Fruit fly (Drosophila melanogaster) whole organism, wandering third instar larva: ENCODE measurements around the gene CG13894.

Experiments
- CG32264 ChIP-seq: fragments of 200-800 bp; sonication (Bioruptor generic); optimal IDR thresholded peaks from 2 replicates; lab custom pipeline; 2016; ENCODE audit warnings: missing biosample characterization, missing genetic modification characterization
- CG9705 ChIP-seq: fragments of 200-800 bp; sonication (Bioruptor generic); optimal IDR thresholded peaks from 2 replicates; lab custom pipeline; 2018; ENCODE audit warnings: missing biosample characterization, mild to moderate bottlenecking, missing genetic modification characterization
- CrebA ChIP-seq: fragments of 200-800 bp; sonication (Bioruptor generic); optimal IDR thresholded peaks from 2 replicates; lab custom pipeline; 2016; ENCODE audit warnings: missing biosample characterization, mild to moderate bottlenecking, missing genetic modification characterization, borderline replicate concordance
- Dif ChIP-seq: fragments of 200-275, 200-300 bp; sonication (Bioruptor generic); optimal IDR thresholded peaks from 2 replicates; lab custom pipeline; 2018; ENCODE audit warnings: missing biosample characterization, missing genetic modification characterization; ENCODE audit not compliant: partially characterized antibody
- GATAd ChIP-seq: sonication (Bioruptor generic); optimal IDR thresholded peaks from 2 replicates; lab custom pipeline; 2016; ENCODE audit warnings: missing biosample characterization, missing genetic modification characterization
- HLH106 ChIP-seq: fragments of 200-800 bp; optimal IDR thresholded peaks from 3 replicates; lab custom pipeline; 2019; ENCODE audit warnings: missing biosample characterization, mild to moderate bottlenecking, missing genetic modification characterization, moderate library complexity
- Hr83 ChIP-seq: fragments of 200-300 bp; sonication (Bioruptor generic); optimal IDR thresholded peaks from 2 replicates; lab custom pipeline; 2016; ENCODE audit warnings: missing biosample characterization, mild to moderate bottlenecking, missing genetic modification characterization, moderate library complexity; ENCODE audit not compliant: poor library complexity, severe bottlenecking
- Jra ChIP-seq: sonication (Bioruptor generic); optimal IDR thresholded peaks from 2 replicates; lab custom pipeline; 2016; ENCODE audit warnings: missing biosample characterization, missing genetic modification characterization
- Mio ChIP-seq: sonication (Bioruptor generic); optimal IDR thresholded peaks from 2 replicates; lab custom pipeline; 2016; ENCODE audit warnings: missing biosample characterization, missing genetic modification characterization
- N ChIP-seq: fragments of >200 bp; optimal IDR thresholded peaks from 2 replicates; lab custom pipeline; 2018; ENCODE audit warnings: missing biosample characterization, missing external identifiers, missing genetic modification characterization
- OdsH ChIP-seq: fragments of 200-800 bp; sonication (Bioruptor generic); optimal IDR thresholded peaks from 2 replicates; lab custom pipeline; 2016; ENCODE audit warnings: missing biosample characterization, mild to moderate bottlenecking, missing genetic modification characterization
- Rel ChIP-seq, 2 experiments: fragments of 200-800 bp; sonication (Bioruptor generic) in 1 of 2; optimal IDR thresholded peaks; 2 replicates in 1 of 2; 3 replicates in 1 of 2; lab custom pipeline; 2016 to 2019; ENCODE audit warnings: mild to moderate bottlenecking in 2 of 2, missing biosample characterization in 2 of 2, missing genetic modification characterization in 2 of 2, moderate library complexity in 1 of 2
- Sp1 ChIP-seq: fragments of 200-800 bp; sonication (Bioruptor generic); optimal IDR thresholded peaks from 3 replicates; lab custom pipeline; 2019; ENCODE audit warnings: missing biosample characterization, mild to moderate bottlenecking, missing genetic modification characterization, moderate library complexity
- Vsx2 ChIP-seq: fragments of 200-300, 225-300 bp; sonication (Bioruptor generic); optimal IDR thresholded peaks from 2 replicates; lab custom pipeline; 2018; ENCODE audit warnings: missing biosample characterization, missing genetic modification characterization; ENCODE audit not compliant: partially characterized antibody
- br ChIP-seq: fragments of 200-800 bp; sonication (Bioruptor generic); optimal IDR thresholded peaks from 2 replicates; lab custom pipeline; 2016; ENCODE audit warnings: missing biosample characterization, missing genetic modification characterization
- dl ChIP-seq, 2 experiments: fragments of 175-275, 200-275 bp in 1 of 2; fragments of 200-275 bp in 1 of 2; sonication (Bioruptor generic); optimal IDR thresholded peaks; lab custom pipeline; 2018; ENCODE audit warnings: mild to moderate bottlenecking in 2 of 2, missing biosample characterization in 2 of 2, missing genetic modification characterization in 2 of 2, moderate library complexity in 2 of 2; ENCODE audit not compliant: partially characterized antibody in 2 of 2, insufficient read depth in 1 of 2
- dmrt93B ChIP-seq: fragments of 200-800 bp; sonication (Bioruptor generic); optimal IDR thresholded peaks from 2 replicates; lab custom pipeline; 2018; ENCODE audit warnings: missing biosample characterization, mild to moderate bottlenecking, missing genetic modification characterization
- dsf ChIP-seq: sonication (Bioruptor generic); optimal IDR thresholded peaks from 2 replicates; lab custom pipeline; 2016; ENCODE audit warnings: missing biosample characterization, missing genetic modification characterization, borderline replicate concordance
- ey ChIP-seq: fragments of 200-800 bp; sonication (Bioruptor generic); optimal IDR thresholded peaks from 2 replicates; lab custom pipeline; 2016; ENCODE audit warnings: missing biosample characterization, missing genetic modification characterization
- foxo ChIP-seq, 2 experiments: fragments of 200-800 bp; sonication (Bioruptor generic); optimal IDR thresholded peaks; 2 replicates in 1 of 2; 3 replicates in 1 of 2; lab custom pipeline; 2016 to 2017; ENCODE audit warnings: missing biosample characterization in 2 of 2, missing genetic modification characterization in 2 of 2
- fru ChIP-seq: fragments of 200-800 bp; sonication (Bioruptor generic); optimal IDR thresholded peaks from 3 replicates; lab custom pipeline; 2016; ENCODE audit warnings: missing biosample characterization, mild to moderate bottlenecking, missing genetic modification characterization
- h ChIP-seq: fragments of 200-800 bp; sonication (Bioruptor generic); optimal IDR thresholded peaks from 3 replicates; lab custom pipeline; 2016; ENCODE audit warnings: missing biosample characterization, mild to moderate bottlenecking, missing genetic modification characterization
- jim ChIP-seq: fragments of 175-275, 200-325 bp; sonication (Bioruptor generic); optimal IDR thresholded peaks from 2 replicates; lab custom pipeline; 2016; ENCODE audit warnings: missing biosample characterization, mild to moderate bottlenecking, missing genetic modification characterization
- pan ChIP-seq: fragments of >200 bp; optimal IDR thresholded peaks from 2 replicates; lab custom pipeline; 2017
- psq ChIP-seq: fragments of 200-800 bp; sonication (Bioruptor generic); optimal IDR thresholded peaks from 3 replicates; lab custom pipeline; 2017; ENCODE audit warnings: missing biosample characterization, mild to moderate bottlenecking, missing genetic modification characterization, moderate library complexity
- rgr ChIP-seq: fragments of 200-800 bp; sonication (Bioruptor generic); optimal IDR thresholded peaks from 3 replicates; lab custom pipeline; 2016; ENCODE audit warnings: missing biosample characterization, mild to moderate bottlenecking, missing genetic modification characterization
- sage ChIP-seq: fragments of 200-800 bp; sonication (Bioruptor generic); optimal IDR thresholded peaks from 2 replicates; lab custom pipeline; 2016; ENCODE audit warnings: missing biosample characterization, mild to moderate bottlenecking, missing genetic modification characterization
- sv ChIP-seq: fragments of 200-800 bp; sonication (Bioruptor generic); optimal IDR thresholded peaks from 3 replicates; lab custom pipeline; 2016; ENCODE audit warnings: missing biosample characterization, missing genetic modification characterization
- usp ChIP-seq: fragments of >200 bp; optimal IDR thresholded peaks from 2 replicates; lab custom pipeline; 2017; ENCODE audit warnings: missing biosample characterization, missing genetic modification characterization
- woc ChIP-seq: sonication (Bioruptor generic); optimal IDR thresholded peaks from 2 replicates; lab custom pipeline; 2016; ENCODE audit warnings: missing biosample characterization, mild to moderate bottlenecking, missing genetic modification characterization

The CG13894 gene

DNA sequence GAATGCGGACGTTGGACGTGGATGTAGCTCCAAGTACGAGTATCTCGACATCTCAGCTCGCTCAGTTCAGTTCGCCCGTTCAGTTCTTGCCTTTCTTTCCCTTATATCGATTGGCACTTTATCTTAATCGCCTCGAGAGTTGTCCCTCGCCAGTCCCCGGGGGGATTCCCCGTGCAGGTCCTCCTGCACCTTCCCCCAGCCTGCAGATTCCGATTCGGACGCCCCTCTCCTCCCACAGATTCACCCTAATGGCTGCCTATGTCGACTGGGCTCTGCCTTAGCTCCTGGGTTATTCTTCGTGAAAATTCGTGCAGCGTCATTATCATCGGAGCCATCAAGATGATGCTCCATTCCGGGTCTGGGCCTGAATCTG is 1.9 kb downstream of the CG13894 start:
- TF ChIP-seq psq (GFP tag; lab: Kevin White, UChicago): no peak
- TF ChIP-seq CrebA (GFP tag; lab: Kevin White, UChicago): no peak
- no peak for TF ChIP-seq jim
- TF ChIP-seq Rel (GFP tag; optimal IDR thresholded peaks at IDR 0.05; lab: Kevin White, UChicago): no peak
- peak; percentile 86 for TF ChIP-seq Rel (tag; optimal IDR thresholded peaks at IDR 0.05; lab: Kevin White, UChicago)

DNA sequence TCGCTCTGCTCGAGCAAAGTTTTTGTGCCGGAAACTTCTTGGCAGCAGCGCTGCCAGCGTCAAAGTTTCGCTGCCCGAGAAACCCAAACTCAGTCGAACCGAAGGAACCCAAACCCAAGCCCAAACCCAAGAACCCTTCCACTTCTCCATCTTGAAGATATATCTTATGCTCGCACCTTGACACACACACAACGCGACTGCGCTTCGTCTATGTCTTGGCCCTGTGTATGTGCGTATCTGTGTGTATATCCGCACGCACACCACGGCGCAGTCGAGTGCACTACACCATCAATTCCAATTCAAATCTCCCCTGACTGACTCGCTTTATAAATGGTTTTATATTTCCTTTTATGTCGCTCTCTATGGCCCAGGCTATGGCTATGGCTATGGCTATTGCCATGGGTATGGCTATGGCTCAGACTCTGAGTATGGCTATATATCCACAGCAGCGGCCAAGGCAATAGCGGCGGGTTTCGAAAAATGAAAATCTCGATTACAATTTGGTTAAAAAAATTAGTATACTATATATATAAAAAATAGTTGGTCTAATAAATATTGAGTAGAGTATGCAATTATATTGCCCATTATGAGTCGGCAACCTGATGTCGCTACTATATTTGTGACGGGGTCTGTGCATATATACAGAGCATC is 2.4 kb downstream of the CG13894 start:
- TF ChIP-seq pan (lab: Kevin White, UChicago) (no peak), CG9705 (GFP tag; lab: Kevin White, UChicago) (peak; percentile 67), HLH106 (tag; lab: Kevin White, UChicago) (peak; percentile 90), Mio (no peak), Vsx2 (no peak), dsf (peak; percentile 9), Rel (GFP tag; optimal IDR thresholded peaks at IDR 0.05; lab: Kevin White, UChicago) (peak; percentile 82), Rel (tag; optimal IDR thresholded peaks at IDR 0.05; lab: Kevin White, UChicago) (no peak), dl (GFP tag; optimal IDR thresholded peaks at IDR 0.05; lab: Kevin White, UChicago; ENCODE audit: insufficient read depth in 1 of 2, partially characterized antibody in 2 of 2) (no peak), jim (no peak), rgr (GFP tag; lab: Kevin White, UChicago) (peak; percentile 85), GATAd (GFP tag; lab: Kevin White, UChicago) (no peak), usp (no peak), h (GFP tag; lab: Kevin White, UChicago) (peak; percentile 92), Jra (GFP tag; lab: Kevin White, UChicago) (peak; percentile 37), dmrt93B (peak; percentile 83), CrebA (GFP tag; lab: Kevin White, UChicago) (no peak), woc (GFP tag; lab: Kevin White, UChicago) (peak; percentile 65), fru (peak; percentile 79), ey (GFP tag; lab: Kevin White, UChicago) (peak; percentile 71), sage (GFP tag; lab: Kevin White, UChicago) (peak; percentile 78), Dif (GFP tag; lab: Kevin White, UChicago) (no peak), br (GFP tag; lab: Kevin White, UChicago) (peak; percentile 67), foxo (GFP tag; optimal IDR thresholded peaks at IDR 0.05; lab: Kevin White, UChicago) (peak in 1 of 2 experiments; percentile 88), CG32264 (GFP tag; lab: Kevin White, UChicago) (peak; percentile 56), Hr83 (GFP tag; lab: Kevin White, UChicago) (peak; percentile 16), sv (GFP tag; lab: Kevin White, UChicago) (peak; percentile 86), psq (GFP tag; lab: Kevin White, UChicago) (peak; percentile 82), OdsH (GFP tag; lab: Kevin White, UChicago) (peak; percentile 84), Sp1 (GFP tag; lab: Kevin White, UChicago) (peak; percentile 88)

DNA sequence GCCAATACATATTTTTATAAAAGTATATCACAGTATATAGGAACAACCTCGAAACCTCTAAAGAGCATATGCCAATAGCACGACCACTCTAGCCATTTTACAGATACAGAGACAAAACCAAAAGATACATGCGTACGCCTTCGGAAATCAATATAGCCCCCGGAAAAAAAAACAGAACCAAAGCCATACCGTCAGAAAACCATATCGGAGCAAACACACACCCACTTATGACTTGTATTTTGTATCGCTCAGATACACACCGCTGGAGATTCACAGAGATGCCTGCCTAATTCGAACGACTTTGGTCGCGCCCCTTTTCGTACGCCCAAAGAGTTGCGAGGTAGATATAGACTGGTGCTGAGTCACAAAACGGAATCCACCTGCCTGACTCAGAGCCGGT is 3.4 kb downstream of the CG13894 start:
- no peak for TF ChIP-seq sage (GFP tag; lab: Kevin White, UChicago)

DNA sequence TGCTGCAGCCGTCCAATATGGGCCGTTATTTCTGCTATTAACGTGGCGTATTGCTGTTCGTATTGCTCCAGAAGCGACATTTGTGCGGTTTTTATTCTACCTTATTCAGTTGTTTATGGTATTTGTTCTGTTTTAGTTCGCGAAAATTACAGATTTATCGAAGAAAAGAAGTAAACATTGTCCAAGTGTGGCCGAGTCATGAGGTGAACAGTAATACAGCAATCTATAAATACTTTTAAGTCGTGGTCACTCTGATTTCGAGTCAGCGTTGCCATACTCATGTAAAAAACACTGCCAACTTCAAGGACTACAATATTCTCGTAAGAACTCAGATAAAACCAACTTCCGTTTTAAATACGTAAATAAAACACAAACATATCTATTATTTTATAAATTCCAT is 6.2 kb downstream of the CG13894 start, which contains the start of gene Vti1a:
Gene Vti1a (minus strand): TSS at position 221 of the 400 bp plus-strand sequence.
- TF ChIP-seq Rel (GFP tag; optimal IDR thresholded peaks at IDR 0.05; lab: Kevin White, UChicago) (no peak), Rel (tag; optimal IDR thresholded peaks at IDR 0.05; lab: Kevin White, UChicago) (peak; percentile 31), pan (lab: Kevin White, UChicago) (no peak), N (GFP tag; lab: Kevin White, UChicago) (no peak)
- TF ChIP-seq, all 38 proteins: peak for 1
